Worm (Caenorhabditis elegans): ENCODE measurements around the gene K01A2.4.

ce11 chrII:325639-326350 lies 18.5 kb downstream of the K01A2.4 start, which contains the start of gene sgcb-1:
- no peak for TF ChIP-seq nhr-28 (tag; optimal IDR thresholded peaks at IDR 0.05)
- TF ChIP-seq blmp-1 (tag; optimal IDR thresholded peaks at IDR 0.05) = no peak
- no peak for TF ChIP-seq unc-39 (tag; optimal IDR thresholded peaks at IDR 0.05)
- no peak for TF ChIP-seq sptf-1 (tag; optimal IDR thresholded peaks at IDR 0.05)
- no peak for TF ChIP-seq bed-3 (GFP tag; optimal IDR thresholded peaks at IDR 0.05)
- TF ChIP-seq lsy-2 (tag; optimal IDR thresholded peaks at IDR 0.05) = no peak
- no peak for TF ChIP-seq M03D4.4 (tag; optimal IDR thresholded peaks at IDR 0.05)
- TF ChIP-seq unc-62 (GFP tag; optimal IDR thresholded peaks at IDR 0.05) = no peak
